Fruit fly (Drosophila melanogaster) whole organism, adult: Measurements from ENCODE around the gene Nsun5.

ENCODE experiments used
- CG11617 ChIP-seq: fragments of 200-800 bp; sonication (Bioruptor generic); optimal IDR thresholded peaks from 2 replicates; lab custom pipeline; 2017; ENCODE audit warnings: mild to moderate bottlenecking, missing biosample characterization, missing genetic modification reagents, missing genetic modification characterization
- CG12768 ChIP-seq: fragments of 200-800 bp; sonication (Bioruptor generic); optimal IDR thresholded peaks from 2 replicates; lab custom pipeline; 2017; ENCODE audit warnings: missing biosample characterization, missing genetic modification characterization, mild to moderate bottlenecking, moderate library complexity, missing genetic modification reagents
- CG14711 ChIP-seq: fragments of 200-800 bp; sonication (Bioruptor generic); optimal IDR thresholded peaks from 2 replicates; lab custom pipeline; 2018; ENCODE audit warnings: missing biosample characterization, mild to moderate bottlenecking, missing genetic modification characterization, moderate library complexity
- CG33017 ChIP-seq: fragments of 200-800 bp; sonication (Bioruptor generic); optimal IDR thresholded peaks from 2 replicates; lab custom pipeline; 2018; ENCODE audit warnings: missing biosample characterization, mild to moderate bottlenecking, missing genetic modification characterization, moderate library complexity
- CG7045 ChIP-seq: fragments of 200-800 bp; sonication (Bioruptor generic); optimal IDR thresholded peaks from 2 replicates; lab custom pipeline; 2017; ENCODE audit warnings: missing biosample characterization, mild to moderate bottlenecking, missing genetic modification characterization
- Crg-1 ChIP-seq: fragments of 200-800 bp; sonication (Bioruptor generic); optimal IDR thresholded peaks from 2 replicates; lab custom pipeline; 2016; ENCODE audit warnings: missing biosample characterization, missing genetic modification characterization
- Hr96 ChIP-seq: fragments of 200-800 bp; sonication (Bioruptor generic); optimal IDR thresholded peaks from 2 replicates; lab custom pipeline; 2016; ENCODE audit warnings: missing biosample characterization, missing genetic modification characterization
- bab1 ChIP-seq: fragments of 200-800 bp; sonication (Bioruptor generic); optimal IDR thresholded peaks from 3 replicates; lab custom pipeline; 2019; ENCODE audit warnings: missing biosample characterization, mild to moderate bottlenecking, missing genetic modification characterization, moderate library complexity
- cic ChIP-seq: fragments of 200-800 bp; sonication (Bioruptor generic); optimal IDR thresholded peaks from 2 replicates; lab custom pipeline; 2017; ENCODE audit warnings: missing biosample characterization, mild to moderate bottlenecking, missing genetic modification characterization, moderate library complexity
- cnc ChIP-seq, 2 experiments: fragments of >200 bp; optimal IDR thresholded peaks; 2 replicates each; lab custom pipeline; 2017
- kay ChIP-seq: fragments of 200-800 bp; sonication (Bioruptor generic); peaks from one replicate; lab custom pipeline; 2016; ENCODE audit warnings: missing biosample characterization, missing genetic modification characterization, borderline replicate concordance

DNA sequence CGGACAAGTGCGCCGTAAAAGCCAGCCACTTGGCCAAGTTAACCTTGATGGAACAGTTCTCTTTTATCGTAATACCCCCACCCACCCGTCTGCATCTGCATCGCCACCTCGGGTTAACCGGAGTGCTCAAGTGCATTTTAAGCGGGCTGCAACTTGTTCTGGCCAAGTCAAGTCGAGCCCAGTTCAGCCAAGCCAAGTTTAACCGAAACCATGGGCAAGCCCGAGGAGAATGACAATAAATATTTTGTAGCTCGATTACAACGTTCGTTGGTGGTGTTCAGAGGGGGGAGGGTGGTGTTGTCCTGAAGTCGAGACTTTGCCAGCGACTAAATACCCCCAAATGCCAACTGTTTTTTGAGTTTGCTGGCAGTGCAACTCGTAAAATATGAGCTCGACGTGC is 49.7 kb downstream of the Nsun5 start:
- no peak for TF ChIP-seq cic (GFP tag; lab: Kevin White, UChicago)
- no peak for TF ChIP-seq cnc (optimal IDR thresholded peaks at IDR 0.05; lab: Kevin White, UChicago)
- no peak for TF ChIP-seq CG12768 (GFP tag; lab: Kevin White, UChicago)
- TF ChIP-seq CG14711 (tag; lab: Kevin White, UChicago) = no peak
- TF ChIP-seq bab1 = no peak
- no peak for TF ChIP-seq CG7045 (GFP tag; lab: Kevin White, UChicago)
- no peak for TF ChIP-seq CG11617 (GFP tag; lab: Kevin White, UChicago)
- no peak for TF ChIP-seq kay (GFP tag; lab: Kevin White, UChicago)
- TF ChIP-seq Crg-1 = no peak
- no peak for TF ChIP-seq Hr96 (GFP tag; lab: Kevin White, UChicago)
- TF ChIP-seq CG33017 (tag; lab: Kevin White, UChicago) = no peak
